Fruit fly (Drosophila melanogaster) whole organism, embryonic: Measurements from ENCODE around the gene CG43845.
A peak's percentile ranks its signal among the peaks of the same experiment; 100 is the strongest.

Experiments used
- CG1024 ChIP-seq: fragments of 200-800 bp; sonication (Bioruptor generic); IDR thresholded peaks from 2 replicates; pipeline ENCODE4 v1.3.6; 2022; ENCODE audit warnings: missing biosample characterization, missing genetic modification characterization
- CG12659 ChIP-seq: fragments of 200-800 bp; sonication (Bioruptor generic); optimal IDR thresholded peaks from 3 replicates; lab custom pipeline; 2017; ENCODE audit warnings: mild to moderate bottlenecking, missing biosample characterization, missing genetic modification reagents, missing genetic modification characterization
- CG12942 ChIP-seq: fragments of 200-800 bp; sonication (Bioruptor generic); optimal IDR thresholded peaks from 3 replicates; lab custom pipeline; 2016; ENCODE audit warnings: missing biosample characterization, missing genetic modification characterization
- CG13123 ChIP-seq: fragments of 200-800 bp; sonication (Bioruptor generic); optimal IDR thresholded peaks from 2 replicates; lab custom pipeline; 2016; ENCODE audit warnings: missing biosample characterization, missing genetic modification characterization
- CG14050 ChIP-seq: fragments of 200-800 bp; sonication (Bioruptor generic); IDR thresholded peaks from 3 replicates; pipeline ENCODE4 v1.3.6; 2022; ENCODE audit warnings: missing biosample characterization, missing genetic modification characterization
- CG1529 ChIP-seq: fragments of 200-800 bp; sonication (Bioruptor generic); optimal IDR thresholded peaks from 3 replicates; lab custom pipeline; 2018; ENCODE audit warnings: missing biosample characterization, missing genetic modification characterization
- CG16815 ChIP-seq: fragments of 200-800 bp; sonication (Bioruptor generic); optimal IDR thresholded peaks from 3 replicates; lab custom pipeline; 2017; ENCODE audit warnings: missing biosample characterization, mild to moderate bottlenecking, missing genetic modification characterization
- CG17829 ChIP-seq: fragments of 200-800 bp; optimal IDR thresholded peaks from 2 replicates; lab custom pipeline; 2019; ENCODE audit warnings: missing biosample characterization, mild to moderate bottlenecking, missing genetic modification characterization, moderate library complexity
- CG18599 ChIP-seq: fragments of 200-800 bp; sonication (Bioruptor generic); optimal IDR thresholded peaks from 3 replicates; lab custom pipeline; 2017; ENCODE audit warnings: missing biosample characterization, missing genetic modification characterization, mild to moderate bottlenecking, moderate library complexity, missing genetic modification reagents
- CG3281 ChIP-seq: fragments of 200-800 bp; sonication (Bioruptor generic); optimal IDR thresholded peaks from 3 replicates; lab custom pipeline; 2017; ENCODE audit warnings: missing biosample characterization, mild to moderate bottlenecking, missing genetic modification characterization
- CG33213 ChIP-seq: fragments of 200-800 bp; sonication (Bioruptor generic); optimal IDR thresholded peaks from 3 replicates; lab custom pipeline; 2016; ENCODE audit warnings: missing biosample characterization, missing genetic modification characterization
- CG34376 ChIP-seq: fragments of 200-800 bp; sonication (Bioruptor generic); optimal IDR thresholded peaks from 2 replicates; lab custom pipeline; 2018; ENCODE audit warnings: missing biosample characterization, mild to moderate bottlenecking, missing genetic modification characterization
- CG42726 ChIP-seq: fragments of 200-800 bp; sonication (Bioruptor generic); IDR thresholded peaks from 2 replicates; pipeline ENCODE4 v1.3.6; 2022; ENCODE audit warnings: missing biosample characterization, missing genetic modification characterization; ENCODE audit not compliant: partially characterized antibody
- CG4360 ChIP-seq: fragments of 200-800 bp; sonication (Bioruptor generic); IDR thresholded peaks from 2 replicates; pipeline ENCODE4 v1.3.6; 2022; ENCODE audit warnings: missing biosample characterization, missing genetic modification characterization
- CG6791 ChIP-seq: fragments of 200-800 bp; sonication (Bioruptor generic); IDR thresholded peaks from 3 replicates; pipeline ENCODE4 v1.3.6; 2022; ENCODE audit warnings: missing biosample characterization, missing genetic modification characterization; ENCODE audit not compliant: partially characterized antibody
- CG8281 ChIP-seq: fragments of 200-800 bp; sonication (Bioruptor generic); optimal IDR thresholded peaks from 2 replicates; lab custom pipeline; 2018; ENCODE audit warnings: missing biosample characterization, mild to moderate bottlenecking, missing genetic modification characterization, moderate library complexity
- CG8290 ChIP-seq, 3 experiments: fragments of 200-800 bp; sonication (Bioruptor generic); optimal IDR thresholded peaks; 2 replicates each; lab custom pipeline; 2016 to 2019; ENCODE audit warnings: missing biosample characterization in 3 of 3, missing genetic modification characterization in 3 of 3, mild to moderate bottlenecking in 2 of 3, moderate library complexity in 1 of 3
- Chrac-16 ChIP-seq: fragments of 200-800 bp; sonication (Bioruptor generic); optimal IDR thresholded peaks from 3 replicates; lab custom pipeline; 2016; ENCODE audit warnings: missing biosample characterization, missing genetic modification characterization
- CkIIα-i1 ChIP-seq: fragments of 200-800 bp; sonication (Bioruptor generic); IDR thresholded peaks from 2 replicates; pipeline ENCODE4 v1.3.6; 2022; ENCODE audit warnings: missing biosample characterization, missing genetic modification characterization
- D ChIP-seq, 2 experiments: fragments of 200-800 bp in 1 of 2; fragments of >200 bp in 1 of 2; sonication (Bioruptor generic) in 1 of 2; optimal IDR thresholded peaks; 2 replicates in 1 of 2; 3 replicates in 1 of 2; lab custom pipeline; 2017; ENCODE audit warnings: mild to moderate bottlenecking in 1 of 2, missing biosample characterization in 1 of 2, missing genetic modification characterization in 1 of 2, missing genetic modification reagents in 1 of 2
- Dp ChIP-seq: fragments of 200-800 bp; sonication (Bioruptor generic); optimal IDR thresholded peaks from 2 replicates; lab custom pipeline; 2018; ENCODE audit warnings: missing biosample characterization, mild to moderate bottlenecking, missing genetic modification characterization, moderate library complexity
- Elba2 ChIP-seq: fragments of 200-800 bp; sonication (Bioruptor generic); optimal IDR thresholded peaks from 3 replicates; lab custom pipeline; 2016; ENCODE audit warnings: missing biosample characterization, missing genetic modification characterization
- MTF-1 ChIP-seq: fragments of 200-800 bp; sonication (Bioruptor generic); optimal IDR thresholded peaks from 2 replicates; lab custom pipeline; 2018; ENCODE audit warnings: missing biosample characterization, mild to moderate bottlenecking, missing genetic modification characterization, borderline replicate concordance
- NC2α ChIP-seq: fragments of 200-800 bp; sonication (Bioruptor generic); optimal IDR thresholded peaks from 2 replicates; lab custom pipeline; 2016; ENCODE audit warnings: missing biosample characterization, missing genetic modification characterization
- Neu2 ChIP-seq: fragments of 200-800 bp; sonication (Bioruptor generic); optimal IDR thresholded peaks from 3 replicates; lab custom pipeline; 2016; ENCODE audit warnings: missing biosample characterization, missing genetic modification characterization, borderline replicate concordance
- NfI ChIP-seq: fragments of 200-800 bp; sonication (Bioruptor generic); optimal IDR thresholded peaks from 3 replicates; lab custom pipeline; 2018; ENCODE audit warnings: missing biosample characterization, mild to moderate bottlenecking, missing genetic modification characterization, moderate library complexity
- Poxn ChIP-seq: fragments of 200-800 bp; sonication (Bioruptor generic); IDR thresholded peaks from 2 replicates; pipeline ENCODE4 v1.3.6; 2022; ENCODE audit warnings: missing biosample characterization, missing genetic modification characterization
- Rx ChIP-seq: fragments of 200-800 bp; sonication (Bioruptor generic); IDR thresholded peaks from 2 replicates; pipeline ENCODE4 v1.3.6; 2022; ENCODE audit warnings: missing biosample characterization, missing genetic modification characterization
- Vsx1 ChIP-seq: fragments of 200-800 bp; sonication (Bioruptor generic); optimal IDR thresholded peaks from 2 replicates; lab custom pipeline; 2017; ENCODE audit warnings: missing biosample characterization, mild to moderate bottlenecking, missing genetic modification characterization, missing genetic modification reagents
- ac ChIP-seq: fragments of 200-800 bp; sonication (Bioruptor generic); optimal IDR thresholded peaks from 3 replicates; lab custom pipeline; 2017; ENCODE audit warnings: missing biosample characterization, mild to moderate bottlenecking, missing genetic modification characterization
- bowl ChIP-seq: fragments of 200-800 bp; sonication (Bioruptor generic); IDR thresholded peaks from 2 replicates; pipeline ENCODE4 v1.3.6; 2022; ENCODE audit warnings: missing biosample characterization, missing genetic modification characterization
- crp ChIP-seq, 2 experiments: fragments of 200-800 bp; sonication (Bioruptor generic); optimal IDR thresholded peaks; 2 replicates in 1 of 2; 3 replicates in 1 of 2; lab custom pipeline; 2017; ENCODE audit warnings: missing biosample characterization in 2 of 2, missing genetic modification characterization in 2 of 2, mild to moderate bottlenecking in 1 of 2, moderate library complexity in 1 of 2
- dmrt11E ChIP-seq: fragments of 200-800 bp; sonication (Bioruptor generic); optimal IDR thresholded peaks from 3 replicates; lab custom pipeline; 2018; ENCODE audit warnings: missing biosample characterization, mild to moderate bottlenecking, missing genetic modification characterization, moderate library complexity
- exex ChIP-seq: fragments of 200-800 bp; sonication (Bioruptor generic); optimal IDR thresholded peaks from 4 replicates; lab custom pipeline; 2018; ENCODE audit warnings: missing biosample characterization, mild to moderate bottlenecking, missing genetic modification characterization, moderate library complexity
- fd102C ChIP-seq: fragments of 200-800 bp; sonication (Bioruptor generic); optimal IDR thresholded peaks from 2 replicates; lab custom pipeline; 2018; ENCODE audit warnings: missing biosample characterization, mild to moderate bottlenecking, missing genetic modification characterization, moderate library complexity
- fd96Cb ChIP-seq: fragments of 200-800 bp; sonication (Bioruptor generic); optimal IDR thresholded peaks from 2 replicates; lab custom pipeline; 2018; ENCODE audit warnings: missing biosample characterization, mild to moderate bottlenecking, missing genetic modification characterization, moderate library complexity
- gsb-n ChIP-seq: fragments of 200-800 bp; sonication (Bioruptor generic); optimal IDR thresholded peaks from 3 replicates; lab custom pipeline; 2018; ENCODE audit warnings: missing biosample characterization, mild to moderate bottlenecking, missing genetic modification characterization
- gt ChIP-seq: fragments of 200-800 bp; sonication (Bioruptor generic); IDR thresholded peaks from 2 replicates; pipeline ENCODE4 v1.3.6; 2022; ENCODE audit warnings: missing biosample characterization, missing genetic modification characterization
- nerfin-2 ChIP-seq: fragments of 200-800 bp; sonication (Bioruptor generic); IDR thresholded peaks from 2 replicates; pipeline ENCODE4 v1.3.6; 2022; ENCODE audit warnings: missing biosample characterization, missing genetic modification characterization; ENCODE audit not compliant: partially characterized antibody
- nmo ChIP-seq: fragments of 200-800 bp; sonication (Bioruptor generic); optimal IDR thresholded peaks from 2 replicates; lab custom pipeline; 2018; ENCODE audit warnings: missing biosample characterization, mild to moderate bottlenecking, missing genetic modification characterization, moderate library complexity
- pum ChIP-seq: fragments of 200-800 bp; sonication (Bioruptor generic); optimal IDR thresholded peaks from 2 replicates; lab custom pipeline; 2016; ENCODE audit warnings: missing biosample characterization, missing genetic modification characterization
- ranshi ChIP-seq: fragments of 200-800 bp; sonication (Bioruptor generic); IDR thresholded peaks from 2 replicates; pipeline ENCODE4 v1.3.6; 2022; ENCODE audit warnings: missing biosample characterization, missing genetic modification characterization
- scrt ChIP-seq: fragments of 200-800 bp; sonication (Bioruptor generic); optimal IDR thresholded peaks from 2 replicates; lab custom pipeline; 2018; ENCODE audit warnings: missing biosample characterization, mild to moderate bottlenecking, missing genetic modification characterization, moderate library complexity
- shn ChIP-seq: fragments of 200-800 bp; sonication (Bioruptor generic); optimal IDR thresholded peaks from 3 replicates; lab custom pipeline; 2016; ENCODE audit warnings: missing biosample characterization, missing genetic modification characterization
- sna ChIP-seq: fragments of 200-800 bp; sonication (Bioruptor generic); IDR thresholded peaks from 2 replicates; pipeline ENCODE4 v1.3.6; 2022; ENCODE audit warnings: missing biosample characterization, missing genetic modification characterization; ENCODE audit not compliant: partially characterized antibody
- sr ChIP-seq: fragments of 200-800 bp; sonication (Bioruptor generic); IDR thresholded peaks from 3 replicates; pipeline ENCODE4 v1.3.6; 2022; ENCODE audit warnings: missing biosample characterization, missing genetic modification characterization
- ssp ChIP-seq: fragments of 200-800 bp; sonication (Bioruptor generic); IDR thresholded peaks from 2 replicates; pipeline ENCODE4 v1.3.6; 2022; ENCODE audit warnings: missing biosample characterization, missing genetic modification characterization
- twi ChIP-seq: fragments of 200-800 bp; optimal IDR thresholded peaks from 2 replicates; lab custom pipeline; 2019; ENCODE audit warnings: missing biosample characterization, mild to moderate bottlenecking, missing genetic modification characterization, moderate library complexity

The CG43845 gene

DNA sequence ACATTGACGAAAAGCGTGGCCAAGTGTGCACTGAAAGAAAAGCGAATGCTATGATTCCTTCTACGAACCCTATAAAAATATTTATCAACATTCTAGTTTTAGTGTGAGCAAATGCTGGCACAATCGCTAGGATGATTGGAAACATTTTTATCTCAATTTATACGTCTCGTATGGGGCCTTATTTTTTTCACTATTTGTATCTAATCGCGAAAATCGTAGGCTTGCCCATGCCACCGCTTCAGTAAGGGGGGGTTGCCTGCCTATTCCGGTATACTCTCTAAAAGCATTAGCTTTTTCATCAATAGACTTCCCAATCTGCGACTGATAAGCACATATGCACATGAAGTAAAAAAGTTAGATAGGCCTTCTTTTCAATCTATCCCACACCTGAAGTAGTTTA lies 42.7 kb upstream of the CG43845 start (continued):
- TF ChIP-seq D (optimal IDR thresholded peaks at IDR 0.05; lab: Kevin White, UChicago) (no peak), D (GFP tag; optimal IDR thresholded peaks at IDR 0.05; lab: Kevin White, UChicago) (peak; percentile 72), CG6791 (GFP tag; lab: Robert Waterston, UW) (no peak), twi (tag; lab: Kevin White, UChicago) (peak; percentile 21), CG4360 (GFP tag; lab: Robert Waterston, UW) (peak; percentile 64), ac (no peak), ranshi (peak; percentile 86), NfI (GFP tag; lab: Kevin White, UChicago) (peak; percentile 81), CG17829 (tag; lab: Kevin White, UChicago) (peak; percentile 51), CG3281 (peak; percentile 75), Rx (GFP tag; lab: Robert Waterston, UW) (peak; percentile 77), ssp (GFP tag; lab: Robert Waterston, UW) (peak; percentile 59), CG42726 (no peak), bowl (GFP tag; lab: Robert Waterston, UW) (peak; percentile 71), CG14050 (GFP tag; lab: Robert Waterston, UW) (peak; percentile 80), CG16815 (GFP tag; lab: Kevin White, UChicago) (peak; percentile 46), nerfin-2 (GFP tag; lab: Robert Waterston, UW) (no peak), exex (peak; percentile 95), Dp (GFP tag; lab: Kevin White, UChicago) (no peak), scrt (GFP tag; lab: Kevin White, UChicago) (peak; percentile 60), gsb-n (tag; lab: Kevin White, UChicago) (no peak), sr (GFP tag; lab: Robert Waterston, UW) (peak; percentile 70; the same call in 1 of the 3 replicates), Elba2 (GFP tag; lab: Kevin White, UChicago) (no peak), CG12659 (GFP tag; lab: Kevin White, UChicago) (peak; percentile 84), Chrac-16 (GFP tag; lab: Kevin White, UChicago) (peak; percentile 63), fd96Cb (tag; lab: Kevin White, UChicago) (peak; percentile 74), nmo (GFP tag; lab: Kevin White, UChicago) (peak; percentile 81), sna (GFP tag; lab: Robert Waterston, UW) (no peak), Poxn (GFP tag; lab: Robert Waterston, UW) (peak; percentile 33; the same call in 1 of the 2 replicates), gt (GFP tag; lab: Robert Waterston, UW) (peak; percentile 56; the same call in 1 of the 2 replicates), shn (peak; percentile 71), CG1024 (GFP tag; lab: Robert Waterston, UW) (peak; percentile 76), pum (GFP tag; lab: Kevin White, UChicago) (peak; percentile 75), CG8281 (tag; lab: Kevin White, UChicago) (peak; percentile 62), dmrt11E (tag; lab: Kevin White, UChicago) (no peak), Neu2 (GFP tag; lab: Kevin White, UChicago) (no peak), CG12942 (GFP tag; lab: Kevin White, UChicago) (peak; percentile 56), MTF-1 (GFP tag; lab: Kevin White, UChicago) (peak; percentile 40), CG18599 (GFP tag; lab: Kevin White, UChicago) (peak; percentile 91), CkIIα-i1 (GFP tag; lab: Robert Waterston, UW) (no peak), crp (GFP tag; optimal IDR thresholded peaks at IDR 0.05; lab: Kevin White, UChicago) (no peak), CG33213 (GFP tag; lab: Kevin White, UChicago) (peak; percentile 59), CG34376 (peak; percentile 96), CG8290 (GFP tag; optimal IDR thresholded peaks at IDR 0.05; lab: Kevin White, UChicago) (no peak), CG8290 (tag; optimal IDR thresholded peaks at IDR 0.05; lab: Kevin White, UChicago) (peak in 1 of 2 experiments; percentile 84), Vsx1 (GFP tag; lab: Kevin White, UChicago) (peak; percentile 66), fd102C (GFP tag; lab: Kevin White, UChicago) (no peak), CG13123 (GFP tag; lab: Kevin White, UChicago) (peak; percentile 41), CG1529 (GFP tag; lab: Kevin White, UChicago) (peak; percentile 70), NC2α (GFP tag; lab: Kevin White, UChicago) (peak; percentile 34)
